Worm (Caenorhabditis elegans): ENCODE measurements around the gene zipt-2.1.

DNA sequence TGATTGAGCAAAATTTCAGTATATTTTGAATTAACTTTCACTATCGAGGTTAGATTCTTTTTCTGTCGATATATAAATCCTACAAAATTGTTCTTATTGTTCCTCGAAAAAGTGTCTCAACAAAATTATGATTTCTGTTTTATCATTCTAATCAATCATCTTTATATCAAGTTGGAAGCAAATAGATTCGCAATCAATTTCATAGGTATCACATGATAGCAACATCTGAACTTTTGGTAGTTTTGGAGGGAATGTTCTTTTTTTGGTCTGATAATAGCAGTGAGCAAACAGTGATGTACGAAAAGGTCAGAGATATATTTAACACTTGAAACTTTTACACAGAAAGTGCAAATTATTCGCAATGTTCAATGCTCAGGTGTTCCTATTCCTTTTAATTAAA is 11.4 kb downstream of the zipt-2.1 start:
- TF ChIP-seq pqm-1 (tag; optimal IDR thresholded peaks at IDR 0.05) (no peak), ceh-48 (tag; optimal IDR thresholded peaks at IDR 0.05) (no peak), pag-3 (tag; optimal IDR thresholded peaks at IDR 0.05; ENCODE audit: borderline replicate concordance) (no peak)

Data from whole organism, late embryonic.